Fruit fly (Drosophila melanogaster): ENCODE results near the gene Hrb87F.

DNA sequence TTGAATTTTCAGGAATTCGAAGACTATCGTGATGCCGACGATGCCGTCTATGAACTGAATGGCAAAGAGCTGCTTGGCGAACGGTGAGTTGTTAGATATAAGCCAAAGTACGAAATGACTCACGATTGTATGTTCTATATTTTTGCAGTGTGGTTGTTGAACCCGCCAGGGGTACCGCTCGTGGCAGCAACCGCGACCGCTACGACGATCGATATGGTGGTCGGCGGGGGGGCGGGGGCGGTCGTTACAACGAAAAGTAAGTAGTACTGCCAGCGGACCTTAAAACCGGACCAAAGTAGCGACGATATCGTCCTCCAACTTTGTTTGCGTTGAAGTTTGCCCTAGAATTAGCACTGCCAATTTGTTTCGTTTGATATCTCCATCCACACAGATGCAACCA is 1.8 kb upstream of the Hrb87F start:
- TF ChIP-seq CG12605 (GFP tag; IDR thresholded peaks at IDR 0.05) (no peak), rn (GFP tag; IDR thresholded peaks at IDR 0.05) (no peak)

All from whole organism, pupa.